Fruit fly (Drosophila melanogaster) whole organism, embryonic: ENCODE data around the gene CG3078.

ENCODE experiments used
- Asciz ChIP-seq: fragments of 200-800 bp; sonication (Bioruptor generic); optimal IDR thresholded peaks from 2 replicates; lab custom pipeline; 2017; ENCODE audit warnings: missing biosample characterization, mild to moderate bottlenecking, missing genetic modification characterization, missing genetic modification reagents
- Awh ChIP-seq: fragments of 200-800 bp; sonication (Bioruptor generic); IDR thresholded peaks from 2 replicates; pipeline ENCODE4, ENCODE4 v1.3.6; 2022; ENCODE audit warnings: missing biosample characterization, missing genetic modification characterization
- Bgb ChIP-seq: fragments of 200-800 bp; sonication (Bioruptor generic); IDR thresholded peaks from 2 replicates; pipeline ENCODE4 v1.3.6; 2022; ENCODE audit warnings: missing biosample characterization, missing genetic modification characterization; ENCODE audit not compliant: partially characterized antibody
- CG10462 ChIP-seq: fragments of 200-800 bp; sonication (Bioruptor generic); optimal IDR thresholded peaks from 2 replicates; lab custom pipeline; 2016; ENCODE audit warnings: missing biosample characterization, missing genetic modification characterization
- CG10565 ChIP-seq: fragments of 200-800 bp; sonication (Bioruptor generic); optimal IDR thresholded peaks from 3 replicates; lab custom pipeline; 2016; ENCODE audit warnings: missing biosample characterization, mild to moderate bottlenecking, missing genetic modification characterization
- CG13296 ChIP-seq: fragments of 200-800 bp; sonication (Bioruptor generic); optimal IDR thresholded peaks from 3 replicates; lab custom pipeline; 2018; ENCODE audit warnings: missing biosample characterization, mild to moderate bottlenecking, missing genetic modification characterization
- CG14667 ChIP-seq: fragments of 200-800 bp; sonication (Bioruptor generic); IDR thresholded peaks from 2 replicates; pipeline ENCODE4 v1.3.6; 2022; ENCODE audit warnings: missing biosample characterization, missing genetic modification characterization
- CG18476 ChIP-seq: fragments of 200-800 bp; sonication (Bioruptor generic); optimal IDR thresholded peaks from 2 replicates; lab custom pipeline; 2016; ENCODE audit warnings: missing biosample characterization, mild to moderate bottlenecking, missing genetic modification characterization
- CG2199 ChIP-seq: fragments of 200-800 bp; sonication (Bioruptor generic); IDR thresholded peaks from 3 replicates; pipeline ENCODE4 v1.3.6; 2022; ENCODE audit warnings: missing biosample characterization, missing genetic modification characterization
- CG3281 ChIP-seq: fragments of 200-800 bp; sonication (Bioruptor generic); optimal IDR thresholded peaks from 3 replicates; lab custom pipeline; 2017; ENCODE audit warnings: missing biosample characterization, mild to moderate bottlenecking, missing genetic modification characterization
- CG4707 ChIP-seq: fragments of 200-800 bp; sonication (Bioruptor generic); optimal IDR thresholded peaks from 2 replicates; lab custom pipeline; 2018; ENCODE audit warnings: missing biosample characterization, mild to moderate bottlenecking, missing genetic modification characterization, moderate library complexity
- CG4820 ChIP-seq: fragments of 200-800 bp; sonication (Bioruptor generic); optimal IDR thresholded peaks from 3 replicates; lab custom pipeline; 2016; ENCODE audit warnings: missing biosample characterization, missing genetic modification characterization
- CG6272 ChIP-seq: fragments of 200-800 bp; sonication (Bioruptor generic); IDR thresholded peaks from 2 replicates; pipeline ENCODE4 v1.3.6; 2022; ENCODE audit warnings: missing biosample characterization, missing genetic modification characterization
- CG7928 ChIP-seq: fragments of 200-800 bp; sonication (Bioruptor generic); optimal IDR thresholded peaks from 2 replicates; lab custom pipeline; 2017; ENCODE audit warnings: missing biosample characterization, mild to moderate bottlenecking, missing genetic modification characterization
- CG7987 ChIP-seq: fragments of 200-800 bp; sonication (Bioruptor generic); optimal IDR thresholded peaks from 2 replicates; lab custom pipeline; 2018; ENCODE audit warnings: missing biosample characterization, mild to moderate bottlenecking, missing genetic modification characterization, moderate library complexity
- Deaf1 ChIP-seq: fragments of 200-800 bp; optimal IDR thresholded peaks from 3 replicates; lab custom pipeline; 2019; ENCODE audit warnings: missing biosample characterization, mild to moderate bottlenecking, missing genetic modification characterization, moderate library complexity
- Dek ChIP-seq: fragments of 200-800 bp; sonication (Bioruptor generic); optimal IDR thresholded peaks from 3 replicates; lab custom pipeline; 2019; ENCODE audit warnings: missing biosample characterization, mild to moderate bottlenecking, missing genetic modification characterization, moderate library complexity
- H2.0 ChIP-seq: fragments of 200-800 bp; sonication (Bioruptor generic); IDR thresholded peaks from 2 replicates; pipeline ENCODE4 v1.3.6; 2022; ENCODE audit warnings: missing biosample characterization, missing genetic modification characterization
- Hsf ChIP-seq: fragments of 200-800 bp; sonication (Bioruptor generic); optimal IDR thresholded peaks from 3 replicates; lab custom pipeline; 2016; ENCODE audit warnings: missing biosample characterization, missing genetic modification characterization
- NC2α ChIP-seq: fragments of 200-800 bp; sonication (Bioruptor generic); optimal IDR thresholded peaks from 2 replicates; lab custom pipeline; 2016; ENCODE audit warnings: missing biosample characterization, missing genetic modification characterization
- Nf-YA ChIP-seq: fragments of 200-800 bp; sonication (Bioruptor generic); IDR thresholded peaks from 2 replicates; pipeline ENCODE4 v1.3.6; 2022; ENCODE audit warnings: missing biosample characterization, missing genetic modification characterization
- Pdp1 ChIP-seq, 2 experiments: fragments of 200-800 bp; sonication (Bioruptor generic); optimal IDR thresholded peaks; 3 replicates each; lab custom pipeline; 2016; ENCODE audit warnings: missing biosample characterization in 2 of 2, missing genetic modification characterization in 2 of 2, mild to moderate bottlenecking in 1 of 2, moderate library complexity in 1 of 2
- Rx ChIP-seq: fragments of 200-800 bp; sonication (Bioruptor generic); IDR thresholded peaks from 2 replicates; pipeline ENCODE4 v1.3.6; 2022; ENCODE audit warnings: missing biosample characterization, missing genetic modification characterization
- Vsx1 ChIP-seq: fragments of 200-800 bp; sonication (Bioruptor generic); optimal IDR thresholded peaks from 2 replicates; lab custom pipeline; 2017; ENCODE audit warnings: missing biosample characterization, mild to moderate bottlenecking, missing genetic modification characterization, missing genetic modification reagents
- Xrp1 ChIP-seq: fragments of 200-800 bp; sonication (Bioruptor generic); IDR thresholded peaks from 2 replicates; pipeline ENCODE4 v1.3.6; 2022; ENCODE audit warnings: missing biosample characterization, missing genetic modification characterization
- chif ChIP-seq, 2 experiments: fragments of 200-800 bp; sonication (Bioruptor generic); optimal IDR thresholded peaks; 3 replicates each; lab custom pipeline; 2016; ENCODE audit warnings: missing biosample characterization in 2 of 2, missing genetic modification characterization in 2 of 2
- da ChIP-seq: fragments of 200-800 bp; sonication (Bioruptor generic); optimal IDR thresholded peaks from 2 replicates; lab custom pipeline; 2016; ENCODE audit warnings: missing biosample characterization, missing genetic modification characterization
- dm ChIP-seq: fragments of 200-800 bp; sonication (Bioruptor generic); optimal IDR thresholded peaks from 3 replicates; lab custom pipeline; 2016; ENCODE audit warnings: missing biosample characterization, missing genetic modification characterization
- ewg ChIP-seq: fragments of 200-800 bp; sonication (Bioruptor generic); optimal IDR thresholded peaks from 3 replicates; lab custom pipeline; 2017; ENCODE audit warnings: mild to moderate bottlenecking, missing biosample characterization, missing genetic modification reagents, missing genetic modification characterization
- fd102C ChIP-seq: fragments of 200-800 bp; sonication (Bioruptor generic); optimal IDR thresholded peaks from 2 replicates; lab custom pipeline; 2018; ENCODE audit warnings: missing biosample characterization, mild to moderate bottlenecking, missing genetic modification characterization, moderate library complexity
- ind ChIP-seq: fragments of 200-800 bp; sonication (Bioruptor generic); optimal IDR thresholded peaks from 3 replicates; lab custom pipeline; 2016; ENCODE audit warnings: missing biosample characterization, missing genetic modification characterization
- jing ChIP-seq: fragments of 200-800 bp; sonication (Bioruptor generic); optimal IDR thresholded peaks from 2 replicates; lab custom pipeline; 2018; ENCODE audit warnings: missing biosample characterization, mild to moderate bottlenecking, missing genetic modification characterization
- nmo ChIP-seq: fragments of 200-800 bp; sonication (Bioruptor generic); optimal IDR thresholded peaks from 2 replicates; lab custom pipeline; 2018; ENCODE audit warnings: missing biosample characterization, mild to moderate bottlenecking, missing genetic modification characterization, moderate library complexity
- odd ChIP-seq: fragments of 200-800 bp; sonication (Bioruptor generic); optimal IDR thresholded peaks from 2 replicates; lab custom pipeline; 2017; ENCODE audit warnings: missing biosample characterization, mild to moderate bottlenecking, missing genetic modification characterization
- onecut ChIP-seq: fragments of 200-800 bp; sonication (Bioruptor generic); IDR thresholded peaks from 2 replicates; pipeline ENCODE4 v1.3.6; 2022; ENCODE audit warnings: missing biosample characterization, missing genetic modification characterization
- org-1 ChIP-seq: fragments of 200-800 bp; sonication (Bioruptor generic); optimal IDR thresholded peaks from 2 replicates; lab custom pipeline; 2017; ENCODE audit warnings: missing biosample characterization, missing genetic modification characterization
- peb ChIP-seq: fragments of 200-800 bp; sonication (Bioruptor generic); IDR thresholded peaks from 2 replicates; pipeline ENCODE4 v1.3.6; 2022; ENCODE audit warnings: missing biosample characterization, missing genetic modification characterization
- prd ChIP-seq, 3 experiments: fragments of >200 bp in 2 of 3; fragments of 200-800 bp in 1 of 3; sonication (Bioruptor generic) in 1 of 3; optimal IDR thresholded peaks in 2 of 3; IDR thresholded peaks in 1 of 3; 2 replicates in 2 of 3; 3 replicates in 1 of 3; pipeline versions ENCODE4 v1.3.6 to Lab custom; 2017 to 2022; ENCODE audit warnings: missing biosample characterization in 1 of 3, missing genetic modification characterization in 1 of 3
- sd ChIP-seq: fragments of 200-800 bp; sonication (Bioruptor generic); optimal IDR thresholded peaks from 3 replicates; lab custom pipeline; 2018; ENCODE audit warnings: missing biosample characterization, mild to moderate bottlenecking, missing genetic modification characterization, moderate library complexity
- sens ChIP-seq: fragments of 200-800 bp; sonication (Bioruptor generic); peaks from one replicate; lab custom pipeline; 2016; ENCODE audit warnings: missing biosample characterization, missing genetic modification characterization
- sqz ChIP-seq: fragments of 200-800 bp; sonication (Bioruptor generic); optimal IDR thresholded peaks from 3 replicates; lab custom pipeline; 2018; ENCODE audit warnings: missing biosample characterization, mild to moderate bottlenecking, missing genetic modification characterization
- tna ChIP-seq: fragments of 200-800 bp; sonication (Bioruptor generic); IDR thresholded peaks from 2 replicates; pipeline ENCODE4 v1.3.6; 2022; ENCODE audit warnings: missing biosample characterization, missing genetic modification characterization; ENCODE audit not compliant: partially characterized antibody
- unpg ChIP-seq: fragments of 200-800 bp; sonication (Bioruptor generic); optimal IDR thresholded peaks from 3 replicates; lab custom pipeline; 2018; ENCODE audit warnings: missing biosample characterization, mild to moderate bottlenecking, missing genetic modification characterization, moderate library complexity
- vnd ChIP-seq: fragments of 200-800 bp; sonication (Bioruptor generic); IDR thresholded peaks from 3 replicates; pipeline ENCODE4 v1.3.6; 2022; ENCODE audit warnings: missing biosample characterization, missing genetic modification characterization; ENCODE audit not compliant: partially characterized antibody
- zen ChIP-seq: fragments of 200-800 bp; sonication (Bioruptor generic); optimal IDR thresholded peaks from 3 replicates; lab custom pipeline; 2018; ENCODE audit warnings: missing biosample characterization, mild to moderate bottlenecking, missing genetic modification characterization, moderate library complexity
- zfh2 ChIP-seq: fragments of 200-800 bp; sonication (Bioruptor generic); optimal IDR thresholded peaks from 2 replicates; lab custom pipeline; 2016; ENCODE audit warnings: missing biosample characterization, missing genetic modification characterization

Gene CG3078

dm6 chrX:2300293-2301068 is 40.8 kb upstream of the CG3078 start (continued):
- TF ChIP-seq Nf-YA (GFP tag; lab: Robert Waterston, UW) (peak; percentile 96), org-1 (peak; percentile 97), odd (GFP tag; lab: Kevin White, UChicago) (peak; percentile 93), jing (peak; percentile 95), Xrp1 (GFP tag; lab: Robert Waterston, UW) (peak; percentile 96), zfh2 (peak; percentile 87), dm (peak; percentile 86), CG3281 (peak; percentile 88), CG14667 (peak; percentile 96), prd (optimal IDR thresholded peaks at IDR 0.05; lab: Kevin White, UChicago) (no peak), prd (GFP tag; IDR thresholded peaks at IDR 0.05; lab: Robert Waterston, UW) (peak; percentile 98), fd102C (GFP tag; lab: Kevin White, UChicago) (peak; percentile 69), unpg (GFP tag; lab: Kevin White, UChicago) (peak; percentile 97), tna (GFP tag; lab: Robert Waterston, UW) (no peak), vnd (GFP tag; lab: Robert Waterston, UW) (no peak), Hsf (peak; percentile 92), Vsx1 (GFP tag; lab: Kevin White, UChicago) (peak; percentile 89), nmo (GFP tag; lab: Kevin White, UChicago) (peak; percentile 96), ewg (GFP tag; lab: Kevin White, UChicago) (peak; percentile 95), sens (GFP tag; lab: Kevin White, UChicago) (peak; percentile 99), CG7928 (peak; percentile 66)
- TF ChIP-seq, all 482 proteins: peak for 434

- peak; percentile 69 for TF ChIP-seq Deaf1
- TF ChIP-seq sd (tag; lab: Kevin White, UChicago), result peak; percentile 77
- peak; percentile 85 for TF ChIP-seq H2.0 (GFP tag; lab: Robert Waterston, UW)
- TF ChIP-seq ind, result peak; percentile 65
- peak; percentile 76 for TF ChIP-seq onecut
- peak; percentile 55; the same call in 1 of the 2 replicates for TF ChIP-seq peb (GFP tag; lab: Robert Waterston, UW)
- no peak for TF ChIP-seq prd (optimal IDR thresholded peaks at IDR 0.05; lab: Kevin White, UChicago)
- peak; percentile 89 for TF ChIP-seq prd (GFP tag; IDR thresholded peaks at IDR 0.05; lab: Robert Waterston, UW)
- TF ChIP-seq da, result peak; percentile 7
- TF ChIP-seq CG10565 (GFP tag; lab: Kevin White, UChicago), result no peak
- peak; percentile 74 to 81 for TF ChIP-seq chif (GFP tag; optimal IDR thresholded peaks at IDR 0.05; lab: Kevin White, UChicago)
- peak; percentile 89 for TF ChIP-seq Awh
- peak; percentile 82 for TF ChIP-seq Rx (GFP tag; lab: Robert Waterston, UW)
- peak; percentile 89 for TF ChIP-seq zen (tag; lab: Kevin White, UChicago)
- peak; percentile 60 for TF ChIP-seq CG10462 (GFP tag; lab: Kevin White, UChicago)
- peak; percentile 100 for TF ChIP-seq CG4820 (GFP tag; lab: Kevin White, UChicago)
- peak; percentile 52 for TF ChIP-seq sqz (GFP tag; lab: Kevin White, UChicago)
- peak; percentile 55 for TF ChIP-seq CG18476
- peak; percentile 79 for TF ChIP-seq CG4707
- peak; percentile 69 for TF ChIP-seq CG7987
- peak; percentile 35 for TF ChIP-seq CG13296 (GFP tag; lab: Kevin White, UChicago)
- no peak for TF ChIP-seq Bgb (GFP tag; lab: Robert Waterston, UW)
- TF ChIP-seq CG6272 (GFP tag; lab: Robert Waterston, UW), result no peak
- TF ChIP-seq NC2α (GFP tag; lab: Kevin White, UChicago), result peak; percentile 79
- TF ChIP-seq Pdp1 (GFP tag; optimal IDR thresholded peaks at IDR 0.05; lab: Kevin White, UChicago), result peak; percentile 76 to 79
- peak; percentile 93 for TF ChIP-seq CG2199
- peak; percentile 78 for TF ChIP-seq Asciz
- peak; percentile 43 for TF ChIP-seq Dek (tag; lab: Kevin White, UChicago)
These were observed 39.2 kb upstream of the CG3078 start for dm6 chrX:2298708-2299370.
